Fruit fly (Drosophila melanogaster) whole organism, embryonic: Measurements from ENCODE around the gene CG32944.

Experiments
- Atf-2 ChIP-seq: fragments of 200-800 bp; sonication (Bioruptor generic); optimal IDR thresholded peaks from 2 replicates; lab custom pipeline; 2016; ENCODE audit warnings: missing biosample characterization, missing genetic modification characterization
- CG11456 ChIP-seq: fragments of 200-800 bp; sonication (Bioruptor generic); IDR thresholded peaks from 3 replicates; pipeline ENCODE4 v1.3.6; 2022; ENCODE audit warnings: missing biosample characterization, missing genetic modification characterization
- CG12155 ChIP-seq: fragments of 200-800 bp; sonication (Bioruptor generic); optimal IDR thresholded peaks from 3 replicates; lab custom pipeline; 2016; ENCODE audit warnings: missing biosample characterization, missing genetic modification characterization
- CG13287 ChIP-seq: fragments of 200-800 bp; sonication (Bioruptor generic); IDR thresholded peaks from 2 replicates; pipeline ENCODE4 v1.3.6; 2022; ENCODE audit warnings: missing biosample characterization, missing genetic modification characterization; ENCODE audit not compliant: partially characterized antibody
- CG14667 ChIP-seq: fragments of 200-800 bp; sonication (Bioruptor generic); IDR thresholded peaks from 2 replicates; pipeline ENCODE4 v1.3.6; 2022; ENCODE audit warnings: missing biosample characterization, missing genetic modification characterization
- CG14965 ChIP-seq: fragments of 200-800 bp; sonication (Bioruptor generic); optimal IDR thresholded peaks from 2 replicates; lab custom pipeline; 2016; ENCODE audit warnings: missing biosample characterization, missing genetic modification characterization, borderline replicate concordance
- CG2120 ChIP-seq: fragments of 200-800 bp; sonication (Bioruptor generic); optimal IDR thresholded peaks from 3 replicates; lab custom pipeline; 2016; ENCODE audit warnings: missing biosample characterization, missing genetic modification characterization
- CG31388 ChIP-seq: fragments of 200-800 bp; sonication (Bioruptor generic); optimal IDR thresholded peaks from 2 replicates; lab custom pipeline; 2016; ENCODE audit warnings: missing biosample characterization, missing genetic modification characterization
- CG3163 ChIP-seq: fragments of 200-800 bp; sonication (Bioruptor generic); optimal IDR thresholded peaks from 3 replicates; lab custom pipeline; 2016; ENCODE audit warnings: missing biosample characterization, missing genetic modification characterization
- CG43689 ChIP-seq: fragments of 200-800 bp; sonication (Bioruptor generic); IDR thresholded peaks from 2 replicates; pipeline ENCODE4 v1.3.6; 2022; ENCODE audit warnings: missing biosample characterization, missing genetic modification characterization
- CG4820 ChIP-seq: fragments of 200-800 bp; sonication (Bioruptor generic); optimal IDR thresholded peaks from 3 replicates; lab custom pipeline; 2016; ENCODE audit warnings: missing biosample characterization, missing genetic modification characterization
- CG5953 ChIP-seq: fragments of 200-800 bp; sonication (Bioruptor generic); IDR thresholded peaks from 2 replicates; pipeline ENCODE4 v1.3.6; 2022; ENCODE audit warnings: missing biosample characterization, missing genetic modification characterization
- CG6175 ChIP-seq: fragments of 200-800 bp; sonication (Bioruptor generic); IDR thresholded peaks from 3 replicates; pipeline ENCODE4 v1.3.6; 2022; ENCODE audit warnings: missing biosample characterization, missing genetic modification characterization
- CG6791 ChIP-seq: fragments of 200-800 bp; sonication (Bioruptor generic); IDR thresholded peaks from 3 replicates; pipeline ENCODE4 v1.3.6; 2022; ENCODE audit warnings: missing biosample characterization, missing genetic modification characterization; ENCODE audit not compliant: partially characterized antibody
- CG6813 ChIP-seq: fragments of 200-800 bp; sonication (Bioruptor generic); optimal IDR thresholded peaks from 2 replicates; lab custom pipeline; 2017; ENCODE audit warnings: missing biosample characterization, missing genetic modification characterization, mild to moderate bottlenecking, moderate library complexity, missing genetic modification reagents
- CG8089 ChIP-seq: fragments of 200-800 bp; sonication (Bioruptor generic); optimal IDR thresholded peaks from 3 replicates; lab custom pipeline; 2016; ENCODE audit warnings: missing biosample characterization, missing genetic modification characterization
- CG8924 ChIP-seq: fragments of 200-800 bp; optimal IDR thresholded peaks from 3 replicates; lab custom pipeline; 2019; ENCODE audit warnings: missing biosample characterization, mild to moderate bottlenecking, missing genetic modification characterization, moderate library complexity
- CG9727 ChIP-seq: fragments of 200-800 bp; sonication (Bioruptor generic); optimal IDR thresholded peaks from 3 replicates; lab custom pipeline; 2017; ENCODE audit warnings: missing biosample characterization, mild to moderate bottlenecking, missing genetic modification characterization
- CG9932 ChIP-seq: fragments of 200-800 bp; sonication (Bioruptor generic); IDR thresholded peaks from 2 replicates; pipeline ENCODE4 v1.3.6; 2022; ENCODE audit warnings: missing biosample characterization, missing genetic modification characterization
- CTCF ChIP-seq: fragments of 200-800 bp; sonication (Bioruptor generic); optimal IDR thresholded peaks from 2 replicates; lab custom pipeline; 2017; ENCODE audit warnings: missing biosample characterization, mild to moderate bottlenecking, missing genetic modification characterization, moderate library complexity
- Camta ChIP-seq: fragments of 200-800 bp; sonication (Bioruptor generic); optimal IDR thresholded peaks from 2 replicates; lab custom pipeline; 2016; ENCODE audit warnings: missing biosample characterization, missing genetic modification characterization
- D19A ChIP-seq: fragments of 200-800 bp; optimal IDR thresholded peaks from 3 replicates; lab custom pipeline; 2019; ENCODE audit warnings: missing biosample characterization, mild to moderate bottlenecking, missing genetic modification characterization, moderate library complexity
- Dbx ChIP-seq: fragments of 200-800 bp; sonication (Bioruptor generic); IDR thresholded peaks from 3 replicates; pipeline ENCODE4 v1.3.6; 2022; ENCODE audit warnings: missing biosample characterization, missing genetic modification characterization
- Dref ChIP-seq: fragments of 200-800 bp; sonication (Bioruptor generic); IDR thresholded peaks from 2 replicates; pipeline ENCODE4 v1.3.6; 2022; ENCODE audit warnings: missing biosample characterization, missing genetic modification characterization
- E2f1 ChIP-seq: fragments of 200-800 bp; sonication (Bioruptor generic); IDR thresholded peaks from 2 replicates; pipeline ENCODE4 v1.3.6; 2022; ENCODE audit warnings: missing biosample characterization, missing genetic modification characterization
- Gug ChIP-seq: fragments of 200-800 bp; sonication (Bioruptor generic); IDR thresholded peaks from 4 replicates; pipeline ENCODE4 v1.3.6; 2022; ENCODE audit warnings: missing biosample characterization, missing genetic modification characterization
- Hmr ChIP-seq: fragments of 200-800 bp; sonication (Bioruptor generic); optimal IDR thresholded peaks from 3 replicates; lab custom pipeline; 2017; ENCODE audit warnings: mild to moderate bottlenecking, missing biosample characterization, missing genetic modification reagents, missing genetic modification characterization
- Hr3 ChIP-seq: fragments of 200-800 bp; sonication (Bioruptor generic); optimal IDR thresholded peaks from 3 replicates; lab custom pipeline; 2016; ENCODE audit warnings: missing biosample characterization, missing genetic modification characterization
- MTF-1 ChIP-seq: fragments of 200-800 bp; sonication (Bioruptor generic); optimal IDR thresholded peaks from 2 replicates; lab custom pipeline; 2018; ENCODE audit warnings: missing biosample characterization, mild to moderate bottlenecking, missing genetic modification characterization, borderline replicate concordance
- Mes4 ChIP-seq: fragments of 200-800 bp; sonication (Bioruptor generic); optimal IDR thresholded peaks from 2 replicates; lab custom pipeline; 2016; ENCODE audit warnings: missing biosample characterization, missing genetic modification characterization
- Neu2 ChIP-seq: fragments of 200-800 bp; sonication (Bioruptor generic); optimal IDR thresholded peaks from 3 replicates; lab custom pipeline; 2016; ENCODE audit warnings: missing biosample characterization, missing genetic modification characterization, borderline replicate concordance
- Xbp1 ChIP-seq: fragments of 200-800 bp; sonication (Bioruptor generic); optimal IDR thresholded peaks from 3 replicates; lab custom pipeline; 2016; ENCODE audit warnings: missing biosample characterization, mild to moderate bottlenecking, missing genetic modification characterization
- ase ChIP-seq: fragments of 200-800 bp; sonication (Bioruptor generic); IDR thresholded peaks from 3 replicates; pipeline ENCODE4 v1.3.6; 2022; ENCODE audit warnings: missing biosample characterization, missing genetic modification characterization
- ato ChIP-seq: fragments of 200-800 bp; sonication (Bioruptor generic); IDR thresholded peaks from 2 replicates; pipeline ENCODE4 v1.3.6; 2022; ENCODE audit warnings: missing biosample characterization, missing genetic modification characterization; ENCODE audit not compliant: partially characterized antibody
- bab2 ChIP-seq: fragments of 200-800 bp; sonication (Bioruptor generic); optimal IDR thresholded peaks from 2 replicates; lab custom pipeline; 2016; ENCODE audit warnings: missing biosample characterization, missing genetic modification characterization
- cato ChIP-seq: fragments of 200-800 bp; sonication (Bioruptor generic); optimal IDR thresholded peaks from 2 replicates; lab custom pipeline; 2016; ENCODE audit warnings: missing biosample characterization, missing genetic modification characterization, borderline replicate concordance
- chm ChIP-seq: fragments of 200-800 bp; sonication (Bioruptor generic); IDR thresholded peaks from 2 replicates; pipeline ENCODE4 v1.3.6; 2022; ENCODE audit warnings: missing biosample characterization, missing genetic modification characterization
- chn ChIP-seq: fragments of 200-800 bp; sonication (Bioruptor generic); optimal IDR thresholded peaks from 2 replicates; lab custom pipeline; 2016; ENCODE audit warnings: missing biosample characterization, missing genetic modification characterization
- da ChIP-seq: fragments of 200-800 bp; sonication (Bioruptor generic); optimal IDR thresholded peaks from 2 replicates; lab custom pipeline; 2016; ENCODE audit warnings: missing biosample characterization, missing genetic modification characterization
- dmrt11E ChIP-seq: fragments of 200-800 bp; sonication (Bioruptor generic); optimal IDR thresholded peaks from 3 replicates; lab custom pipeline; 2018; ENCODE audit warnings: missing biosample characterization, mild to moderate bottlenecking, missing genetic modification characterization, moderate library complexity
- gt ChIP-seq: fragments of 200-800 bp; sonication (Bioruptor generic); IDR thresholded peaks from 2 replicates; pipeline ENCODE4 v1.3.6; 2022; ENCODE audit warnings: missing biosample characterization, missing genetic modification characterization
- hth ChIP-seq: fragments of >200 bp; optimal IDR thresholded peaks from 2 replicates; lab custom pipeline; 2017; ENCODE audit warnings: inconsistent platforms
- ind ChIP-seq: fragments of 200-800 bp; sonication (Bioruptor generic); optimal IDR thresholded peaks from 3 replicates; lab custom pipeline; 2016; ENCODE audit warnings: missing biosample characterization, missing genetic modification characterization
- ken ChIP-seq: fragments of 200-800 bp; sonication (Bioruptor generic); IDR thresholded peaks from 3 replicates; pipeline ENCODE4 v1.3.6; 2022; ENCODE audit warnings: missing biosample characterization, missing genetic modification characterization
- nau ChIP-seq: fragments of 200-800 bp; sonication (Bioruptor generic); optimal IDR thresholded peaks from 3 replicates; lab custom pipeline; 2017; ENCODE audit warnings: missing biosample characterization, mild to moderate bottlenecking, missing genetic modification characterization, missing genetic modification reagents
- pita ChIP-seq: fragments of 200-800 bp; sonication (Bioruptor generic); optimal IDR thresholded peaks from 2 replicates; lab custom pipeline; 2017; ENCODE audit warnings: missing biosample characterization, mild to moderate bottlenecking, missing genetic modification characterization
- trem ChIP-seq: fragments of 200-800 bp; optimal IDR thresholded peaks from 3 replicates; lab custom pipeline; 2019; ENCODE audit warnings: missing biosample characterization, mild to moderate bottlenecking, missing genetic modification characterization, moderate library complexity
- vnd ChIP-seq: fragments of 200-800 bp; sonication (Bioruptor generic); IDR thresholded peaks from 3 replicates; pipeline ENCODE4 v1.3.6; 2022; ENCODE audit warnings: missing biosample characterization, missing genetic modification characterization; ENCODE audit not compliant: partially characterized antibody
- zen2 ChIP-seq: fragments of 200-800 bp; sonication (Bioruptor generic); IDR thresholded peaks from 3 replicates; pipeline ENCODE4 v1.3.6; 2022; ENCODE audit warnings: missing biosample characterization, missing genetic modification characterization; ENCODE audit not compliant: partially characterized antibody

CG32944 gene

DNA sequence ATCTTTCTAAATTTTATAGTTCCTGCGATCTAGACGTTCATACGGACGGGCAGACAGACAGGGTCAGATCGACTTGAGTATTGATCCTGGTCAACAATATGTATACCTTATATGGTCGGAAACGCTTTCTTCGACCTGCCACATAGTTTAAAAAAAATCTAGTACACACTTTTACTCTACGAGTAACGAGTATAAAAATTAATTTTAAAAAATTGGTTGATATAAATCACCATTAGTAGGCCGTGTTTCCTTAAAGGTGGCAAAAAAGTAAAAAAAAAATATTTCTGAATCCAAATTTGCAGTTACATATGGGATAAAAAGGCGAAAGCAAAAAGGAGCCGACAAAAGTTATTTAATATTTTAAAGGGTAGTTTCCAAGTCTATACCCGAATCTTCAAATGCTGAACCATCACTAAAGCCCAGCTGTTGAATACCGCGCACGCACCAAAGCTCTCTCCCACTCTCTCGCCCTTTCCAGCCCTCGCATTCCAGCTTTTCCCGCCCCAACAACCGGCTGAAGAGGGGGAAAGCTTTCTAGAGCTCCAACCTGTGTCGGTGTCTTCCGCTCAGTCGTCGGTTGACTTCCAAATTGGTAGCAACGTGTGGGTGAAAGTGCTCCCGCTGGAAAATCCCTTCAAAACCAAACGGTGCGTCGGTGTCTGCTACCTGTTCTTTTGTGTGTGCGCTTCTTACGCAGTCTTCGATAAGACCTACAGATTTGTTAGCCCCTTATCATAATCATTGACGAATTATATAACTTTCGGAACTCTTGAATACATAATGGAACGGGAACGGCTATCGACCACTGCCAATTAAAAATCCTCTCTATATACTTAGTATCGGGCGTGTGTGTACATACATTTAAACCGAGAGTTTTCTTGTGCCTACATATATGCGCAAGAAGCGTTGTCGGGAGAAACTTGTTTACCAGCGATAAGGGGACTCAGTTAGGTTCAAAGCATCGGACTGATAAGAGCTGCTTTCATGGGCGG lies 40.7 kb downstream of the CG32944 start, which contains the start of gene Sfxn1-3 (continued):
- TF ChIP-seq Gug (GFP tag; lab: Robert Waterston, UW) (0 out of 4 replicates have a peak, but pooled peaks have one; percentile 36), Hmr (GFP tag; lab: Kevin White, UChicago) (peak; percentile 78), dmrt11E (tag; lab: Kevin White, UChicago) (no peak), CG4820 (GFP tag; lab: Kevin White, UChicago) (no peak), trem (tag; lab: Kevin White, UChicago) (no peak), Neu2 (GFP tag; lab: Kevin White, UChicago) (no peak), da (GFP tag; lab: Kevin White, UChicago) (no peak), Dref (GFP tag; lab: Robert Waterston, UW) (no peak), CG43689 (GFP tag; lab: Robert Waterston, UW) (no peak), Mes4 (GFP tag; lab: Kevin White, UChicago) (peak; percentile 2), CG31388 (GFP tag; lab: Kevin White, UChicago) (no peak), chm (GFP tag; lab: Robert Waterston, UW) (peak; percentile 68; the same call in 1 of the 2 replicates), ato (GFP tag; lab: Robert Waterston, UW) (peak; percentile 34; the same call in 1 of the 2 replicates), pita (no peak), CG11456 (GFP tag; lab: Robert Waterston, UW) (peak; percentile 61; the same call in 1 of the 3 replicates), Xbp1 (GFP tag; lab: Kevin White, UChicago) (peak; percentile 15), CG6813 (GFP tag; lab: Kevin White, UChicago) (peak; percentile 11), gt (GFP tag; lab: Robert Waterston, UW) (no peak), bab2 (peak; percentile 5), hth (lab: Kevin White, UChicago) (no peak), MTF-1 (GFP tag; lab: Kevin White, UChicago) (no peak), Hr3 (GFP tag; lab: Kevin White, UChicago) (no peak), CG12155 (no peak), chn (GFP tag; lab: Kevin White, UChicago) (peak; percentile 9), CG8924 (tag; lab: Kevin White, UChicago) (peak; percentile 24), CG14667 (no peak), CG9932 (GFP tag; lab: Robert Waterston, UW) (peak; percentile 74), CG8089 (GFP tag; lab: Kevin White, UChicago) (no peak), CG14965 (GFP tag; lab: Kevin White, UChicago) (no peak), zen2 (GFP tag; lab: Robert Waterston, UW) (peak; percentile 48; the same call in 2 of the 3 replicates), vnd (GFP tag; lab: Robert Waterston, UW) (no peak), ken (GFP tag; lab: Robert Waterston, UW) (no peak), CG3163 (peak; percentile 47), Atf-2 (peak; percentile 26), CG13287 (GFP tag; lab: Robert Waterston, UW) (peak; percentile 58), CG5953 (GFP tag; lab: Robert Waterston, UW) (no peak), cato (peak; percentile 5), ase (GFP tag; lab: Robert Waterston, UW) (0 out of 3 replicates have a peak, but pooled peaks have one; percentile 40), nau (GFP tag; lab: Kevin White, UChicago) (peak; percentile 68), D19A (peak; percentile 24), CG9727 (GFP tag; lab: Kevin White, UChicago) (no peak), E2f1 (GFP tag; lab: Robert Waterston, UW) (no peak; the same call in 1 of the 2 replicates), CTCF (peak; percentile 44), Camta (GFP tag; lab: Kevin White, UChicago) (no peak), CG6791 (GFP tag; lab: Robert Waterston, UW) (peak; percentile 62; the same call in 1 of the 3 replicates), CG2120 (GFP tag; lab: Kevin White, UChicago) (peak; percentile 64), ind (GFP tag; lab: Kevin White, UChicago) (peak; percentile 18), CG6175 (GFP tag; lab: Robert Waterston, UW) (no peak), Dbx (peak; percentile 57; the same call in 1 of the 3 replicates)
